Fruit fly (Drosophila melanogaster) whole organism, prepupa: Measurements from ENCODE around the gene Ir31a.

Experiments
- CG10669 ChIP-seq: fragments of 200-800 bp; sonication (Bioruptor generic); optimal IDR thresholded peaks from 3 replicates; lab custom pipeline; 2018; ENCODE audit warnings: missing biosample characterization, mild to moderate bottlenecking, missing genetic modification characterization, moderate library complexity
- CG11902 ChIP-seq: fragments of 200-800 bp; sonication (Bioruptor generic); optimal IDR thresholded peaks from 3 replicates; lab custom pipeline; 2016; ENCODE audit warnings: missing biosample characterization, missing genetic modification characterization
- CG1621 ChIP-seq: fragments of 200-800 bp; sonication (Bioruptor generic); optimal IDR thresholded peaks from 3 replicates; lab custom pipeline; 2018; ENCODE audit warnings: missing biosample characterization, mild to moderate bottlenecking, missing genetic modification characterization
- CG6276 ChIP-seq: fragments of 200-800 bp; sonication (Bioruptor generic); optimal IDR thresholded peaks from 2 replicates; lab custom pipeline; 2017; ENCODE audit warnings: missing biosample characterization, mild to moderate bottlenecking, missing genetic modification characterization
- Eip78C ChIP-seq: fragments of 200-800 bp; sonication (Bioruptor generic); peaks from one replicate; lab custom pipeline; 2016; ENCODE audit warnings: missing biosample characterization, missing genetic modification characterization
- Gug ChIP-seq: fragments of 200-800 bp; sonication (Bioruptor generic); IDR thresholded peaks from 2 replicates; pipeline ENCODE4 v1.3.6; 2022; ENCODE audit warnings: missing biosample characterization, missing genetic modification characterization
- Smox ChIP-seq: fragments of 200-800 bp; sonication (Bioruptor generic); optimal IDR thresholded peaks from 3 replicates; lab custom pipeline; 2016; ENCODE audit warnings: missing biosample characterization, missing genetic modification characterization
- Sox102F ChIP-seq: fragments of 200-800 bp; sonication (Bioruptor generic); optimal IDR thresholded peaks from 2 replicates; lab custom pipeline; 2016; ENCODE audit warnings: missing biosample characterization, mild to moderate bottlenecking, missing genetic modification characterization

dm6 chr2L:10373605-10374269 is 31.6 kb upstream of the Ir31a start, which contains the start of gene rho-5:
- TF ChIP-seq Sox102F (GFP tag; lab: Kevin White, UChicago): no peak
- TF ChIP-seq CG11902 (GFP tag; lab: Kevin White, UChicago): no peak
- no peak for TF ChIP-seq Smox (GFP tag; lab: Kevin White, UChicago)
- no peak for TF ChIP-seq CG10669 (GFP tag; lab: Kevin White, UChicago)
- no peak for TF ChIP-seq Gug (GFP tag; lab: Robert Waterston, UW)
- no peak for TF ChIP-seq CG6276 (GFP tag; lab: Kevin White, UChicago)
- no peak for TF ChIP-seq Eip78C (GFP tag; lab: Kevin White, UChicago)
- no peak for TF ChIP-seq CG1621 (tag; lab: Kevin White, UChicago)
